Fruit fly (Drosophila melanogaster) whole organism, embryonic: ENCODE measurements around the gene Cortactin.

Experiments used
- Ada2b ChIP-seq: fragments of 200-800 bp; sonication (Bioruptor generic); IDR thresholded peaks from 2 replicates; pipeline ENCODE4 v1.3.6; 2022; ENCODE audit warnings: missing biosample characterization, missing genetic modification characterization
- Aef1 ChIP-seq: fragments of 200-800 bp; sonication (Bioruptor generic); IDR thresholded peaks from 3 replicates; pipeline ENCODE4 v1.3.6; 2022; ENCODE audit warnings: missing biosample characterization, missing genetic modification characterization
- Atf-2 ChIP-seq: fragments of 200-800 bp; sonication (Bioruptor generic); optimal IDR thresholded peaks from 2 replicates; lab custom pipeline; 2016; ENCODE audit warnings: missing biosample characterization, missing genetic modification characterization
- BtbVII ChIP-seq: fragments of 200-800 bp; sonication (Bioruptor generic); optimal IDR thresholded peaks from 3 replicates; lab custom pipeline; 2017; ENCODE audit warnings: missing biosample characterization, mild to moderate bottlenecking, missing genetic modification characterization
- Bteb2 ChIP-seq: fragments of 200-800 bp; sonication (Bioruptor generic); optimal IDR thresholded peaks from 2 replicates; lab custom pipeline; 2016; ENCODE audit warnings: missing biosample characterization, missing genetic modification characterization
- CG12236 ChIP-seq: fragments of 200-800 bp; sonication (Bioruptor generic); optimal IDR thresholded peaks from 2 replicates; lab custom pipeline; 2016; ENCODE audit warnings: missing biosample characterization, missing genetic modification characterization
- CG1233 ChIP-seq: fragments of 200-800 bp; sonication (Bioruptor generic); optimal IDR thresholded peaks from 4 replicates; lab custom pipeline; 2018; ENCODE audit warnings: missing biosample characterization, mild to moderate bottlenecking, missing genetic modification characterization
- CG12769 ChIP-seq: fragments of 200-800 bp; sonication (Bioruptor generic); optimal IDR thresholded peaks from 2 replicates; lab custom pipeline; 2019; ENCODE audit warnings: missing biosample characterization, mild to moderate bottlenecking, missing genetic modification characterization, moderate library complexity
- CG13287 ChIP-seq: fragments of 200-800 bp; sonication (Bioruptor generic); IDR thresholded peaks from 2 replicates; pipeline ENCODE4 v1.3.6; 2022; ENCODE audit warnings: missing biosample characterization, missing genetic modification characterization; ENCODE audit not compliant: partially characterized antibody
- CG13424 ChIP-seq: fragments of 200-800 bp; sonication (Bioruptor generic); optimal IDR thresholded peaks from 2 replicates; lab custom pipeline; 2019; ENCODE audit warnings: missing biosample characterization, mild to moderate bottlenecking, missing genetic modification characterization, moderate library complexity
- CG15073 ChIP-seq: fragments of 200-800 bp; sonication (Bioruptor generic); optimal IDR thresholded peaks from 2 replicates; lab custom pipeline; 2016; ENCODE audit warnings: missing biosample characterization, missing genetic modification characterization
- CG15479 ChIP-seq: fragments of 200-800 bp; sonication (Bioruptor generic); optimal IDR thresholded peaks from 3 replicates; lab custom pipeline; 2019; ENCODE audit warnings: missing biosample characterization, mild to moderate bottlenecking, missing genetic modification characterization, moderate library complexity
- CG18011 ChIP-seq: fragments of 200-800 bp; sonication (Bioruptor generic); optimal IDR thresholded peaks from 2 replicates; lab custom pipeline; 2017; ENCODE audit warnings: missing biosample characterization, missing genetic modification characterization, mild to moderate bottlenecking, moderate library complexity, missing genotype
- CG18599 ChIP-seq: fragments of 200-800 bp; sonication (Bioruptor generic); optimal IDR thresholded peaks from 3 replicates; lab custom pipeline; 2017; ENCODE audit warnings: missing biosample characterization, missing genetic modification characterization, mild to moderate bottlenecking, moderate library complexity, missing genetic modification reagents
- CG30020 ChIP-seq: fragments of 200-800 bp; optimal IDR thresholded peaks from 2 replicates; lab custom pipeline; 2019; ENCODE audit warnings: missing biosample characterization, mild to moderate bottlenecking, missing genetic modification characterization, moderate library complexity
- CG30431 ChIP-seq: fragments of 200-800 bp; sonication (Bioruptor generic); optimal IDR thresholded peaks from 2 replicates; lab custom pipeline; 2017; ENCODE audit warnings: missing biosample characterization, missing genetic modification characterization
- CG3065 ChIP-seq: fragments of 200-800 bp; sonication (Bioruptor generic); optimal IDR thresholded peaks from 2 replicates; lab custom pipeline; 2016; ENCODE audit warnings: missing biosample characterization, missing genetic modification characterization
- CG33213 ChIP-seq: fragments of 200-800 bp; sonication (Bioruptor generic); optimal IDR thresholded peaks from 3 replicates; lab custom pipeline; 2016; ENCODE audit warnings: missing biosample characterization, missing genetic modification characterization
- CG3995 ChIP-seq: fragments of 200-800 bp; sonication (Bioruptor generic); optimal IDR thresholded peaks from 3 replicates; lab custom pipeline; 2016; ENCODE audit warnings: missing biosample characterization, missing genetic modification characterization
- CG7745 ChIP-seq: fragments of 200-800 bp; sonication (Bioruptor generic); optimal IDR thresholded peaks from 2 replicates; lab custom pipeline; 2018; ENCODE audit warnings: missing biosample characterization, mild to moderate bottlenecking, missing genetic modification characterization, moderate library complexity
- CG7786 ChIP-seq: fragments of 200-800 bp; sonication (Bioruptor generic); optimal IDR thresholded peaks from 2 replicates; lab custom pipeline; 2016; ENCODE audit warnings: missing biosample characterization, missing genetic modification characterization
- CG7928 ChIP-seq: fragments of 200-800 bp; sonication (Bioruptor generic); optimal IDR thresholded peaks from 2 replicates; lab custom pipeline; 2017; ENCODE audit warnings: missing biosample characterization, mild to moderate bottlenecking, missing genetic modification characterization
- CG9437 ChIP-seq: fragments of 200-800 bp; sonication (Bioruptor generic); optimal IDR thresholded peaks from 2 replicates; lab custom pipeline; 2018; ENCODE audit warnings: missing biosample characterization, mild to moderate bottlenecking, missing genetic modification characterization
- CHES-1-like ChIP-seq: fragments of 200-800 bp; sonication (Bioruptor generic); optimal IDR thresholded peaks from 2 replicates; lab custom pipeline; 2016; ENCODE audit warnings: missing biosample characterization, missing genetic modification characterization
- D ChIP-seq, 2 experiments: fragments of 200-800 bp in 1 of 2; fragments of >200 bp in 1 of 2; sonication (Bioruptor generic) in 1 of 2; optimal IDR thresholded peaks; 2 replicates in 1 of 2; 3 replicates in 1 of 2; lab custom pipeline; 2017; ENCODE audit warnings: mild to moderate bottlenecking in 1 of 2, missing biosample characterization in 1 of 2, missing genetic modification characterization in 1 of 2, missing genetic modification reagents in 1 of 2
- Doc3 ChIP-seq: fragments of 200-800 bp; sonication (Bioruptor generic); IDR thresholded peaks from 3 replicates; pipeline ENCODE4 v1.3.6; 2022; ENCODE audit warnings: missing biosample characterization, missing genetic modification characterization; ENCODE audit not compliant: partially characterized antibody
- HLH54F ChIP-seq: fragments of 200-800 bp; sonication (Bioruptor generic); optimal IDR thresholded peaks from 3 replicates; lab custom pipeline; 2016; ENCODE audit warnings: missing biosample characterization, missing genetic modification characterization
- Hmx ChIP-seq: fragments of 200-800 bp; sonication (Bioruptor generic); optimal IDR thresholded peaks from 2 replicates; lab custom pipeline; 2016; ENCODE audit warnings: missing biosample characterization, missing genetic modification characterization
- MBD-R2 ChIP-seq: fragments of 200-800 bp; sonication (Bioruptor generic); IDR thresholded peaks from 2 replicates; pipeline ENCODE4 v1.3.6; 2022; ENCODE audit warnings: missing biosample characterization, missing genetic modification characterization
- Mrtf ChIP-seq: fragments of 200-800 bp; sonication (Bioruptor generic); IDR thresholded peaks from 3 replicates; pipeline ENCODE4 v1.3.6; 2022; ENCODE audit warnings: missing biosample characterization, missing genetic modification characterization
- Neu2 ChIP-seq: fragments of 200-800 bp; sonication (Bioruptor generic); optimal IDR thresholded peaks from 3 replicates; lab custom pipeline; 2016; ENCODE audit warnings: missing biosample characterization, missing genetic modification characterization, borderline replicate concordance
- Nf-YC ChIP-seq: fragments of 200-800 bp; optimal IDR thresholded peaks from 3 replicates; lab custom pipeline; 2019; ENCODE audit warnings: missing biosample characterization, mild to moderate bottlenecking, missing genetic modification characterization, moderate library complexity
- Oli ChIP-seq: fragments of 200-800 bp; sonication (Bioruptor generic); optimal IDR thresholded peaks from 2 replicates; lab custom pipeline; 2018; ENCODE audit warnings: missing biosample characterization, mild to moderate bottlenecking, missing genetic modification characterization, moderate library complexity
- Ravus ChIP-seq: fragments of 200-800 bp; sonication (Bioruptor generic); IDR thresholded peaks from 2 replicates; pipeline ENCODE4 v1.3.6; 2022; ENCODE audit warnings: missing biosample characterization, missing genetic modification characterization
- Ssrp ChIP-seq: fragments of 200-800 bp; sonication (Bioruptor generic); optimal IDR thresholded peaks from 2 replicates; lab custom pipeline; 2018; ENCODE audit warnings: missing biosample characterization, mild to moderate bottlenecking, missing genetic modification characterization, moderate library complexity
- Xbp1 ChIP-seq: fragments of 200-800 bp; sonication (Bioruptor generic); optimal IDR thresholded peaks from 3 replicates; lab custom pipeline; 2016; ENCODE audit warnings: missing biosample characterization, mild to moderate bottlenecking, missing genetic modification characterization
- abd-A ChIP-seq: fragments of 200-800 bp; sonication (Bioruptor generic); optimal IDR thresholded peaks from 3 replicates; lab custom pipeline; 2019; ENCODE audit warnings: missing biosample characterization, mild to moderate bottlenecking, missing genetic modification characterization, moderate library complexity
- ap ChIP-seq: fragments of 200-800 bp; sonication (Bioruptor generic); IDR thresholded peaks from 2 replicates; pipeline ENCODE4 v1.3.6; 2022; ENCODE audit warnings: missing biosample characterization, missing genetic modification characterization
- cwo ChIP-seq: fragments of 200-800 bp; sonication (Bioruptor generic); optimal IDR thresholded peaks from 3 replicates; lab custom pipeline; 2017; ENCODE audit warnings: missing biosample characterization, missing genetic modification characterization, mild to moderate bottlenecking, moderate library complexity, missing genetic modification reagents
- fu2 ChIP-seq: fragments of 200-800 bp; sonication (Bioruptor generic); optimal IDR thresholded peaks from 2 replicates; lab custom pipeline; 2016; ENCODE audit warnings: missing biosample characterization, missing genetic modification characterization
- her ChIP-seq: fragments of 200-800 bp; sonication (Bioruptor generic); optimal IDR thresholded peaks from 2 replicates; lab custom pipeline; 2016; ENCODE audit warnings: missing biosample characterization, missing genetic modification characterization
- ind ChIP-seq: fragments of 200-800 bp; sonication (Bioruptor generic); optimal IDR thresholded peaks from 3 replicates; lab custom pipeline; 2016; ENCODE audit warnings: missing biosample characterization, missing genetic modification characterization
- otp ChIP-seq: fragments of 200-800 bp; sonication (Bioruptor generic); IDR thresholded peaks from 3 replicates; pipeline ENCODE4, ENCODE4 v1.3.6; 2022; ENCODE audit warnings: missing biosample characterization, missing genetic modification characterization
- ranshi ChIP-seq: fragments of 200-800 bp; sonication (Bioruptor generic); IDR thresholded peaks from 2 replicates; pipeline ENCODE4 v1.3.6; 2022; ENCODE audit warnings: missing biosample characterization, missing genetic modification characterization
- repo ChIP-seq: fragments of 200-800 bp; sonication (Bioruptor generic); optimal IDR thresholded peaks from 2 replicates; lab custom pipeline; 2016; ENCODE audit warnings: missing biosample characterization, missing genetic modification characterization
- sens ChIP-seq: fragments of 200-800 bp; sonication (Bioruptor generic); peaks from one replicate; lab custom pipeline; 2016; ENCODE audit warnings: missing biosample characterization, missing genetic modification characterization
- tio ChIP-seq: fragments of 200-800 bp; sonication (Bioruptor generic); optimal IDR thresholded peaks from 2 replicates; lab custom pipeline; 2017; ENCODE audit warnings: missing biosample characterization, missing genetic modification characterization, inconsistent platforms
- tup ChIP-seq: fragments of 200-800 bp; sonication (Bioruptor generic); optimal IDR thresholded peaks from 2 replicates; lab custom pipeline; 2016; ENCODE audit warnings: missing biosample characterization, mild to moderate bottlenecking, missing genetic modification characterization, moderate library complexity
- tx ChIP-seq: fragments of 200-800 bp; sonication (Bioruptor generic); optimal IDR thresholded peaks from 2 replicates; lab custom pipeline; 2016; ENCODE audit warnings: missing biosample characterization, missing genetic modification characterization
- yki ChIP-seq: fragments of >200 bp; optimal IDR thresholded peaks from 3 replicates; lab custom pipeline; 2018

The Cortactin gene

DNA sequence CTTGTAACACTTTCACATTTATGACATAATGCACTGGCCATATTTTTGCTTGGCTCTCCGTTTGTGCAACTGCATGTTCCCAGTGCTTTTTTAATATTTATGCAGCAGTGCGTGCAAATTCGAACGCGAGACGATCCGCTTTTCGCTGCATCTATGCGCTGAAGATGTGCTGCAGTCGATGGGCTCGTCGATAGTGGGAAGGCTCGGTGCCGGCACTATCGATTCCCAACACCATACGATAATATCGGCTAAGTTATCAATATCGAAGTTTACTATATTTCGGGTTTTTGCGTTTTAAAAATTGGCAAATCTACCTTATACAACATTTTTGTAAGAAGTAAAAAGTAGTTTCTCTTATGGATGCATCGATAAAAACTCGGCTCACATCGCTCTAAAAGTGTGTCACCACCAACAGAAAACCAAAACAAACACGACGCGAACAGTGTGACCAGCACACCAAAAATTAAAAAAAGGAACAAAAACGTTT lies 33.4 kb upstream of the Cortactin start, which contains the start of gene RhoGAP93B:
RhoGAP93B (minus strand) TSS at position 197 of the 487 bp plus-strand sequence.
- peak; percentile 35 for TF ChIP-seq BtbVII (GFP tag; lab: Kevin White, UChicago)
- peak; percentile 84 for TF ChIP-seq Xbp1 (GFP tag; lab: Kevin White, UChicago)
- TF ChIP-seq cwo (GFP tag; lab: Kevin White, UChicago), result peak; percentile 71
- TF ChIP-seq her (GFP tag; lab: Kevin White, UChicago), result peak; percentile 69
- peak; percentile 96 for TF ChIP-seq MBD-R2 (GFP tag; lab: Robert Waterston, UW)
- peak; percentile 63 for TF ChIP-seq Neu2
- peak; percentile 90 for TF ChIP-seq tx (GFP tag; lab: Kevin White, UChicago)
- peak; percentile 90 for TF ChIP-seq otp (GFP tag; lab: Robert Waterston, UW)
- peak; percentile 75 for TF ChIP-seq CG30020 (tag; lab: Kevin White, UChicago)
- TF ChIP-seq Atf-2 (GFP tag; lab: Kevin White, UChicago), result peak; percentile 72
- TF ChIP-seq CG3995 (GFP tag; lab: Kevin White, UChicago), result peak; percentile 51
- peak; percentile 95 for TF ChIP-seq CHES-1-like (GFP tag; lab: Kevin White, UChicago)
- peak; percentile 78 for TF ChIP-seq CG18011 (GFP tag; lab: Kevin White, UChicago)
- TF ChIP-seq ap (GFP tag; lab: Robert Waterston, UW), result peak; percentile 76
- TF ChIP-seq D (optimal IDR thresholded peaks at IDR 0.05; lab: Kevin White, UChicago), result peak; percentile 5
- TF ChIP-seq D (GFP tag; optimal IDR thresholded peaks at IDR 0.05; lab: Kevin White, UChicago), result peak; percentile 55
- TF ChIP-seq CG3065, result peak; percentile 54
- no peak for TF ChIP-seq tio
- TF ChIP-seq Doc3 (GFP tag; lab: Robert Waterston, UW), result peak; percentile 100
- TF ChIP-seq yki (lab: Kevin White, UChicago), result no peak
- peak; percentile 77 for TF ChIP-seq Nf-YC
- peak; percentile 90 for TF ChIP-seq Ada2b
- TF ChIP-seq CG15479 (GFP tag; lab: Kevin White, UChicago), result peak; percentile 59
- peak; percentile 69 for TF ChIP-seq CG1233 (GFP tag; lab: Kevin White, UChicago)
- TF ChIP-seq CG15073 (GFP tag; lab: Kevin White, UChicago), result no peak
- peak; percentile 94 for TF ChIP-seq ranshi (GFP tag; lab: Robert Waterston, UW)
- TF ChIP-seq Oli (tag; lab: Kevin White, UChicago), result peak; percentile 63
- no peak for TF ChIP-seq Hmx
- peak; percentile 93 for TF ChIP-seq CG7786
- TF ChIP-seq Ssrp (tag; lab: Kevin White, UChicago), result peak; percentile 76
- no peak for TF ChIP-seq CG12769 (tag; lab: Kevin White, UChicago)
- peak; percentile 85 for TF ChIP-seq CG13424 (tag; lab: Kevin White, UChicago)
- peak; percentile 98 for TF ChIP-seq sens (GFP tag; lab: Kevin White, UChicago)
- peak; percentile 44 for TF ChIP-seq CG7928 (GFP tag; lab: Kevin White, UChicago)
- TF ChIP-seq abd-A, result no peak
- TF ChIP-seq Bteb2 (GFP tag; lab: Kevin White, UChicago), result peak; percentile 60
- TF ChIP-seq HLH54F (GFP tag; lab: Kevin White, UChicago), result peak; percentile 95
- TF ChIP-seq repo (GFP tag; lab: Kevin White, UChicago), result peak; percentile 76
- TF ChIP-seq fu2 (GFP tag; lab: Kevin White, UChicago), result peak; percentile 93
- peak; percentile 96 for TF ChIP-seq Aef1 (GFP tag; lab: Robert Waterston, UW)
- peak; percentile 37 for TF ChIP-seq CG9437 (GFP tag; lab: Kevin White, UChicago)
- peak; percentile 89 for TF ChIP-seq CG18599
- TF ChIP-seq CG7745, result no peak
- peak; percentile 57 for TF ChIP-seq CG12236 (GFP tag; lab: Kevin White, UChicago)
- peak; percentile 100 for TF ChIP-seq CG13287 (GFP tag; lab: Robert Waterston, UW)
- TF ChIP-seq CG30431 (GFP tag; lab: Kevin White, UChicago), result peak; percentile 39
- TF ChIP-seq Ravus (GFP tag; lab: Robert Waterston, UW), result peak; percentile 81
- TF ChIP-seq CG33213 (GFP tag; lab: Kevin White, UChicago), result peak; percentile 81
- peak; percentile 35 for TF ChIP-seq tup (GFP tag; lab: Kevin White, UChicago)
- TF ChIP-seq ind (GFP tag; lab: Kevin White, UChicago), result peak; percentile 83
- TF ChIP-seq Mrtf (GFP tag; lab: Robert Waterston, UW), result peak; percentile 85
